Worm (Caenorhabditis elegans) whole organism, mixed stage, embryonic: Measurements from ENCODE around the gene twk-26.

Experiments
- M03D4.4 ChIP-seq: sonication (generic microtip); optimal IDR thresholded peaks from 2 replicates; lab custom pipeline; 2017; ENCODE audit warnings: mild to moderate bottlenecking, missing genetic modification characterization, missing compliant biosample characterization
- blmp-1 ChIP-seq: fragments of 150-350 bp; optimal IDR thresholded peaks from 2 replicates; lab custom pipeline; 2014; ENCODE audit warnings: missing biosample characterization, missing genetic modification characterization
- ceh-39 ChIP-seq: fragments of 150-350 bp; optimal IDR thresholded peaks from 2 replicates; lab custom pipeline; 2014; ENCODE audit warnings: missing biosample characterization, missing genetic modification characterization
- ceh-43 ChIP-seq: fragments of 200-800 bp; sonication (Bioruptor generic); optimal IDR thresholded peaks from 2 replicates; lab custom pipeline; 2018; ENCODE audit warnings: mild to moderate bottlenecking, missing genetic modification characterization, moderate library complexity, missing compliant biosample characterization
- ceh-83 ChIP-seq: fragments of 200-800 bp; sonication (Bioruptor generic); optimal IDR thresholded peaks from 2 replicates; lab custom pipeline; 2018; ENCODE audit warnings: mild to moderate bottlenecking, missing genetic modification characterization, missing compliant biosample characterization
- ces-1 ChIP-seq: fragments of 150-350 bp; optimal IDR thresholded peaks from 2 replicates; lab custom pipeline; 2014; ENCODE audit warnings: missing biosample characterization, missing genetic modification reagents, missing genetic modification characterization
- cnd-1 ChIP-seq: fragments of 200-800 bp; sonication (Bioruptor generic); optimal IDR thresholded peaks from 2 replicates; lab custom pipeline; 2018; ENCODE audit warnings: mild to moderate bottlenecking, missing genetic modification characterization, missing compliant biosample characterization
- drap-1 ChIP-seq: fragments of 200-800 bp; sonication (Bioruptor generic); optimal IDR thresholded peaks from 3 replicates; lab custom pipeline; 2018; ENCODE audit warnings: mild to moderate bottlenecking, missing genetic modification characterization, missing compliant biosample characterization
- elt-1 ChIP-seq: sonication (generic microtip); optimal IDR thresholded peaks from 2 replicates; lab custom pipeline; 2017; ENCODE audit warnings: missing genetic modification characterization, mild to moderate bottlenecking, missing compliant biosample characterization, antibody characterized with exemption, moderate library complexity, borderline replicate concordance; ENCODE audit not compliant: insufficient read depth
- elt-3 ChIP-seq: fragments of 150-350 bp; optimal IDR thresholded peaks from 2 replicates; lab custom pipeline; 2014; ENCODE audit warnings: missing biosample characterization, missing genetic modification characterization
- flh-1 ChIP-seq: fragments of 200-800 bp; sonication (Bioruptor generic); optimal IDR thresholded peaks from 2 replicates; lab custom pipeline; 2018; ENCODE audit warnings: mild to moderate bottlenecking, missing genetic modification characterization, moderate library complexity, missing compliant biosample characterization
- ham-2 ChIP-seq: fragments of 200-800 bp; sonication (Bioruptor generic); optimal IDR thresholded peaks from 2 replicates; lab custom pipeline; 2018; ENCODE audit warnings: mild to moderate bottlenecking, missing genetic modification characterization, missing compliant biosample characterization
- hlh-1 ChIP-seq: fragments of 150-350 bp; optimal IDR thresholded peaks from 2 replicates; lab custom pipeline; 2014; ENCODE audit warnings: missing biosample characterization, missing genetic modification reagents, missing genetic modification characterization
- lin-13 ChIP-seq: fragments of 150-350 bp; optimal IDR thresholded peaks from 2 replicates; lab custom pipeline; 2014; ENCODE audit warnings: missing biosample characterization, missing genetic modification characterization
- lin-32 ChIP-seq: fragments of 200-800 bp; sonication (Bioruptor generic); optimal IDR thresholded peaks from 2 replicates; lab custom pipeline; 2018; ENCODE audit warnings: mild to moderate bottlenecking, missing genetic modification characterization, missing compliant biosample characterization
- lsy-2 ChIP-seq: fragments of 150-350 bp; optimal IDR thresholded peaks from 2 replicates; lab custom pipeline; 2014; ENCODE audit warnings: missing biosample characterization, missing genetic modification characterization
- mab-5 ChIP-seq: fragments of 150-350 bp; optimal IDR thresholded peaks from 2 replicates; lab custom pipeline; 2014; ENCODE audit warnings: missing biosample characterization, missing genetic modification characterization
- mep-1 ChIP-seq: fragments of 150-350 bp; optimal IDR thresholded peaks from 2 replicates; lab custom pipeline; 2017; ENCODE audit warnings: missing biosample characterization, missing genetic modification reagents, missing genetic modification characterization, inconsistent platforms
- mls-2 ChIP-seq: sonication (generic microtip); optimal IDR thresholded peaks from 2 replicates; lab custom pipeline; 2016; ENCODE audit warnings: mild to moderate bottlenecking, missing genetic modification characterization, moderate library complexity, missing compliant biosample characterization
- nhr-2 ChIP-seq: fragments of 150-350 bp; optimal IDR thresholded peaks from 2 replicates; lab custom pipeline; 2014; ENCODE audit warnings: missing biosample characterization, missing genetic modification characterization
- nhr-237 ChIP-seq: fragments of 150-350 bp; optimal IDR thresholded peaks from 2 replicates; lab custom pipeline; 2014; ENCODE audit warnings: missing biosample characterization, missing genetic modification characterization
- nhr-28 ChIP-seq: fragments of 150-350 bp; optimal IDR thresholded peaks from 2 replicates; lab custom pipeline; 2014; ENCODE audit warnings: missing biosample characterization, missing genetic modification characterization
- nhr-76 ChIP-seq: sonication (generic microtip); optimal IDR thresholded peaks from 2 replicates; lab custom pipeline; 2017; ENCODE audit warnings: missing biosample characterization, missing genetic modification characterization
- pha-4 ChIP-seq: fragments of 150-350 bp; optimal IDR thresholded peaks from 2 replicates; lab custom pipeline; 2018; ENCODE audit warnings: missing biosample characterization, missing genetic modification reagents, missing genetic modification characterization
- sem-2 ChIP-seq: fragments of 200-800 bp; sonication (Bioruptor generic); optimal IDR thresholded peaks from 2 replicates; lab custom pipeline; 2018; ENCODE audit warnings: mild to moderate bottlenecking, missing genetic modification characterization, missing compliant biosample characterization
- snpc-4 ChIP-seq: fragments of 150-350 bp; optimal IDR thresholded peaks from 2 replicates; lab custom pipeline; 2014; ENCODE audit warnings: missing biosample characterization, missing genetic modification characterization
- sptf-1 ChIP-seq: sonication (generic microtip); optimal IDR thresholded peaks from 2 replicates; lab custom pipeline; 2017; ENCODE audit warnings: mild to moderate bottlenecking, missing genetic modification characterization, moderate library complexity, missing compliant biosample characterization
- tbx-8 ChIP-seq: fragments of 200-800 bp; sonication (Bioruptor generic); optimal IDR thresholded peaks from 2 replicates; lab custom pipeline; 2018; ENCODE audit warnings: mild to moderate bottlenecking, missing genetic modification characterization, moderate library complexity, missing compliant biosample characterization
- unc-120 ChIP-seq: sonication (generic microtip); optimal IDR thresholded peaks from 2 replicates; lab custom pipeline; 2017; ENCODE audit warnings: missing genetic modification characterization, missing compliant biosample characterization; ENCODE audit not compliant: poor library complexity, severe bottlenecking
- unc-39 ChIP-seq: fragments of 150-350 bp; optimal IDR thresholded peaks from 2 replicates; lab custom pipeline; 2014; ENCODE audit warnings: missing biosample characterization, missing genetic modification characterization
- unc-62 ChIP-seq: fragments of 150-350 bp; optimal IDR thresholded peaks from 2 replicates; lab custom pipeline; 2014; ENCODE audit warnings: missing biosample characterization, missing genetic modification reagents, missing genetic modification characterization
- zip-8 ChIP-seq: fragments of 150-350 bp; optimal IDR thresholded peaks from 2 replicates; lab custom pipeline; 2014; ENCODE audit warnings: missing biosample characterization, missing genetic modification characterization
- ztf-11 ChIP-seq: fragments of 150-350 bp; optimal IDR thresholded peaks from 2 replicates; lab custom pipeline; 2014; ENCODE audit warnings: missing biosample characterization, missing genetic modification characterization

Gene twk-26

DNA sequence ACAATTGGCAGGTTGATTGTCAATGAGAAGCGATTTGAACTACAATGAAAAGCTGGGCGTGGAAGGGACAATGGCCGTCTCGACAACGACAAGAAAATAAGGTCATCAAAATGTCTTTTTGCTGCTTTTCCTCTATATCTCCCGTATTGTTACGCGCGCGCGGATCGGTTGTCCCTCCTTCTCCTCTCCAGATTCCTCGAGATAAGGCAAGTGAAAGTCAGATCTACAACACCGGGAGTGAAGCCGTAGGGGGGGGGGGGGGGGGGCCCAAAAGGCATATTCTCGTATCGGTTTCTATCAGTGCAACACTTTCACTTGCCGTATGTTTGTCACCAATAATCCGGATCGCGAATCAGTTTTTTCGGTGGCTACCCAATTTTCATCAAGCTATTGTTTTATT, 39.7 kb upstream of the twk-26 start, which contains the start of gene wrt-2:
wrt-2 (minus strand) TSS at position 46 of the 400 bp plus-strand sequence.
- peak; percentile 51 for TF ChIP-seq blmp-1 (tag; lab: Kevin White, UChicago)
- peak; percentile 64 for TF ChIP-seq elt-1 (tag; lab: Kevin White, UChicago)
- no peak for TF ChIP-seq M03D4.4 (tag; lab: Kevin White, UChicago)
- TF ChIP-seq ham-2 = peak; percentile 78

DNA sequence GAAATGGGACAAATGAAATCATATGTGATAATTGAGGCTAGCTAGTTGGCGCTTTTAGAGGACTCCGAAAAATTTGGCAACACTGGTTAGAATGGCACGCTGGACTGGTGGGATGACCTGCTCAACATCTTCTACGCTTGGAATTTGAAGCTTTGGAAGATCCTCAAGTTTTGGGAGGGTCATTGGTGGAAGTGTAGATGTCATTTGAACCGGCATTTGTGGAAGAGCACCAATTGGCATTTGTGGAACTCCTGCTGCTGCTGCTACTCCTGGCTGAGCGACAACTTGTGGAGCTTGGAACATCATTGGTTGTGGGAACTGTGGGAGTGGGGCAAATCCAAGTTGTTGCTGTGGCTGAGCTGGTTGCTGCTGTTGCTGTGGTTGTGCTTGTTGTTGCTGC, 37.8 kb upstream of the twk-26 start:
- TF ChIP-seq ces-1 (GFP tag; lab: Kevin White, UChicago) (no peak), sptf-1 (tag; lab: Kevin White, UChicago) (no peak), nhr-76 (tag; lab: Kevin White, UChicago) (no peak), elt-1 (tag; lab: Kevin White, UChicago) (no peak), mep-1 (tag; lab: Kevin White, UChicago) (no peak), ceh-39 (tag; lab: Kevin White, UChicago) (no peak), sem-2 (GFP tag; lab: Kevin White, UChicago) (no peak), cnd-1 (tag; lab: Kevin White, UChicago) (no peak), nhr-237 (no peak), lsy-2 (tag; lab: Kevin White, UChicago) (no peak), lin-32 (no peak), lin-13 (tag; lab: Kevin White, UChicago) (no peak), ceh-83 (GFP tag; lab: Kevin White, UChicago) (no peak), nhr-2 (no peak)
- TF ChIP-seq, all 35 proteins: peak for 0

DNA sequence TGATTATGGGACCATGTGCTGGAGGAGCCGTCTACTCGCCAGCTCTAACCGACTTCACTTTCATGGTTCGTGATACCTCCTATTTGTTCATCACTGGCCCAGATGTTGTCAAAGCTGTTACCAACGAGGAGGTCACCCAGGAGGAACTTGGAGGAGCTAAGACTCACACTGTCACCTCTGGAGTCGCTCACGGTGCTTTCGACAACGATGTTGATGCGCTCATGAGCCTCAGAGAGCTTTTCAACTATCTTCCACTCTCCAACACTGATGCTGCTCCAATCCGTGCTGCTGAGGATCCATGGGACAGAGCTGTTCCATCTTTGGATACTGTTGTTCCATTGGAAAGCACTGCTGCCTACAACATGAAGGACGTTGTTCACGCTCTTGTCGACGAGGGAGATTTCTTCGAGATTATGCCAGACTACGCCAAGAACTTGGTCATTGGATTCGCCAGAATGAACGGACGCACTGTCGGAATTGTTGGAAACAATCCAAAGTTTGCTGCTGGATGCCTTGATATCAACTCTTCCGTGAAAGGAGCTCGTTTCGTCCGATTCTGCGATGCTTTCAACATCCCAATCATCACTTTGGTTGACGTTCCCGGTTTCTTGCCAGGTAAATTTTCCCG, 36.6 kb upstream of the twk-26 start:
- TF ChIP-seq zip-8 (no peak), nhr-237 (no peak), blmp-1 (tag; lab: Kevin White, UChicago) (no peak), ceh-43 (GFP tag; lab: Kevin White, UChicago) (no peak), drap-1 (GFP tag; lab: Kevin White, UChicago) (no peak), unc-39 (no peak)

DNA sequence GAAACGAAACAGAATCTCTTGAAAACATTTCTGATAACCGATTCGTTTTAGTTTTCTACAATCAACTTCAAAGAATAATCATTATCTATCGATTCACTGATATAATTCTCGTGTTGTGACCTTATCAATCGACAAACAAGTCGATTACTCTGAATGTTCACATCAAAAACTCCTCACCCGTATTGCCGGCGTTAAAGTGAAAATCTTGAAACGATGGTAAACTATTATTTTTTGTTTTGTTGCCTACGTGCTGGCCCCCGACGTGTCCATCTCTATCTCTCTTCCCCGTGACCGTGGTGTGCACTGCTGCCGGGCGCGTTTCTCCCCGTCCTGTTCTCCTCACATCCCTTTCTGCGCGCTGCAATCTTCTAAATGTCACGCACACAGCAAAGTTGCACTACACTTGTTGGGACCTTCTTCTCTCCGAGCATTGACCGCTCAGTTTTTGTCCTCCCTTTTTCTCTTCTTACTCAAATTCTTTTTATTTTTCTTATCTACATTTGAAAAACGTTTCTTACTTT, 35.3 kb upstream of the twk-26 start:
- no peak for TF ChIP-seq lsy-2 (tag; lab: Kevin White, UChicago)
- TF ChIP-seq elt-1 (tag; lab: Kevin White, UChicago) = no peak
- no peak for TF ChIP-seq cnd-1 (tag; lab: Kevin White, UChicago)
- TF ChIP-seq mep-1 (tag; lab: Kevin White, UChicago) = no peak
- TF ChIP-seq pha-4 (tag; lab: Kevin White, UChicago) = no peak
- peak; percentile 41 for TF ChIP-seq hlh-1 (tag; lab: Kevin White, UChicago)
- TF ChIP-seq unc-120 (tag; lab: Kevin White, UChicago) = peak; percentile 59
- TF ChIP-seq zip-8 = no peak
- TF ChIP-seq nhr-237 = no peak
- no peak for TF ChIP-seq ceh-39 (tag; lab: Kevin White, UChicago)
- TF ChIP-seq ham-2 = no peak
- no peak for TF ChIP-seq nhr-28 (tag; lab: Kevin White, UChicago)
- TF ChIP-seq elt-3 = no peak
- TF ChIP-seq sem-2 (GFP tag; lab: Kevin White, UChicago) = no peak
- TF ChIP-seq flh-1 (GFP tag; lab: Kevin White, UChicago) = no peak
- TF ChIP-seq lin-13 (tag; lab: Kevin White, UChicago) = no peak
- TF ChIP-seq lin-32 = no peak
- no peak for TF ChIP-seq mab-5 (tag; lab: Kevin White, UChicago)
- TF ChIP-seq drap-1 (GFP tag; lab: Kevin White, UChicago) = no peak
- no peak for TF ChIP-seq mls-2 (tag; lab: Kevin White, UChicago)
- no peak for TF ChIP-seq ztf-11
- TF ChIP-seq blmp-1 (tag; lab: Kevin White, UChicago) = no peak
- peak; percentile 19 for TF ChIP-seq nhr-2
- TF ChIP-seq ceh-83 (GFP tag; lab: Kevin White, UChicago) = no peak
- no peak for TF ChIP-seq tbx-8 (GFP tag; lab: Kevin White, UChicago)
- no peak for TF ChIP-seq nhr-76 (tag; lab: Kevin White, UChicago)
- TF ChIP-seq snpc-4 = no peak
- peak; percentile 21 for TF ChIP-seq unc-62 (GFP tag; lab: Kevin White, UChicago)
- TF ChIP-seq unc-39 = no peak
- no peak for TF ChIP-seq ces-1 (GFP tag; lab: Kevin White, UChicago)
- no peak for TF ChIP-seq ceh-43 (GFP tag; lab: Kevin White, UChicago)
- no peak for TF ChIP-seq M03D4.4 (tag; lab: Kevin White, UChicago)
